Fruit fly (Drosophila melanogaster) whole organism, embryonic: Measurements from ENCODE around the gene CG12123.

Source experiments
- ATbp ChIP-seq: fragments of 200-800 bp; sonication (Bioruptor generic); optimal IDR thresholded peaks from 2 replicates; lab custom pipeline; 2017; ENCODE audit warnings: missing biosample characterization, mild to moderate bottlenecking, missing genetic modification characterization, missing genetic modification reagents
- Bgb ChIP-seq: fragments of 200-800 bp; sonication (Bioruptor generic); IDR thresholded peaks from 2 replicates; pipeline ENCODE4 v1.3.6; 2022; ENCODE audit warnings: missing biosample characterization, missing genetic modification characterization; ENCODE audit not compliant: partially characterized antibody
- Bteb2 ChIP-seq: fragments of 200-800 bp; sonication (Bioruptor generic); optimal IDR thresholded peaks from 2 replicates; lab custom pipeline; 2016; ENCODE audit warnings: missing biosample characterization, missing genetic modification characterization
- CG10979 ChIP-seq: fragments of 200-800 bp; sonication (Bioruptor generic); optimal IDR thresholded peaks from 2 replicates; lab custom pipeline; 2018; ENCODE audit warnings: missing biosample characterization, mild to moderate bottlenecking, missing genetic modification characterization, moderate library complexity
- CG11695 ChIP-seq: fragments of 200-800 bp; sonication (Bioruptor generic); IDR thresholded peaks from 3 replicates; pipeline ENCODE4 v1.3.6; 2022; ENCODE audit warnings: missing biosample characterization, missing genetic modification characterization
- CG12299 ChIP-seq: fragments of 200-800 bp; sonication (Bioruptor generic); optimal IDR thresholded peaks from 2 replicates; lab custom pipeline; 2018; ENCODE audit warnings: missing biosample characterization, mild to moderate bottlenecking, missing genetic modification characterization
- CG13894 ChIP-seq: fragments of 200-800 bp; sonication (Bioruptor generic); optimal IDR thresholded peaks from 3 replicates; lab custom pipeline; 2018; ENCODE audit warnings: missing biosample characterization, mild to moderate bottlenecking, missing genetic modification characterization, moderate library complexity
- CG15601 ChIP-seq: fragments of 200-800 bp; sonication (Bioruptor generic); optimal IDR thresholded peaks from 3 replicates; lab custom pipeline; 2019; ENCODE audit warnings: missing biosample characterization, mild to moderate bottlenecking, missing genetic modification characterization, moderate library complexity
- CG16863 ChIP-seq: fragments of 200-800 bp; sonication (Bioruptor generic); optimal IDR thresholded peaks from 3 replicates; lab custom pipeline; 2016; ENCODE audit warnings: missing biosample characterization, missing genetic modification characterization
- CG17568 ChIP-seq: fragments of 200-800 bp; sonication (Bioruptor generic); optimal IDR thresholded peaks from 2 replicates; lab custom pipeline; 2018; ENCODE audit warnings: missing biosample characterization, mild to moderate bottlenecking, missing genetic modification characterization, moderate library complexity
- CG18262 ChIP-seq: fragments of 200-800 bp; optimal IDR thresholded peaks from 3 replicates; lab custom pipeline; 2019; ENCODE audit warnings: missing biosample characterization, mild to moderate bottlenecking, missing genetic modification characterization, moderate library complexity
- CG31365 ChIP-seq: fragments of 200-800 bp; sonication (Bioruptor generic); optimal IDR thresholded peaks from 2 replicates; lab custom pipeline; 2018; ENCODE audit warnings: missing biosample characterization, mild to moderate bottlenecking, missing genetic modification characterization
- CG31388 ChIP-seq: fragments of 200-800 bp; sonication (Bioruptor generic); optimal IDR thresholded peaks from 2 replicates; lab custom pipeline; 2016; ENCODE audit warnings: missing biosample characterization, missing genetic modification characterization
- CG3281 ChIP-seq: fragments of 200-800 bp; sonication (Bioruptor generic); optimal IDR thresholded peaks from 3 replicates; lab custom pipeline; 2017; ENCODE audit warnings: missing biosample characterization, mild to moderate bottlenecking, missing genetic modification characterization
- CG4617 ChIP-seq: fragments of 200-800 bp; sonication (Bioruptor generic); optimal IDR thresholded peaks from 3 replicates; lab custom pipeline; 2016; ENCODE audit warnings: missing biosample characterization, missing genetic modification characterization, borderline replicate concordance
- CG4707 ChIP-seq: fragments of 200-800 bp; sonication (Bioruptor generic); optimal IDR thresholded peaks from 2 replicates; lab custom pipeline; 2018; ENCODE audit warnings: missing biosample characterization, mild to moderate bottlenecking, missing genetic modification characterization, moderate library complexity
- CG5953 ChIP-seq: fragments of 200-800 bp; sonication (Bioruptor generic); IDR thresholded peaks from 2 replicates; pipeline ENCODE4 v1.3.6; 2022; ENCODE audit warnings: missing biosample characterization, missing genetic modification characterization
- CG6765 ChIP-seq: fragments of 200-800 bp; sonication (Bioruptor generic); optimal IDR thresholded peaks from 3 replicates; lab custom pipeline; 2017; ENCODE audit warnings: missing biosample characterization, mild to moderate bottlenecking, missing genetic modification characterization
- CG6791 ChIP-seq: fragments of 200-800 bp; sonication (Bioruptor generic); IDR thresholded peaks from 3 replicates; pipeline ENCODE4 v1.3.6; 2022; ENCODE audit warnings: missing biosample characterization, missing genetic modification characterization; ENCODE audit not compliant: partially characterized antibody
- CG7839 ChIP-seq: fragments of 200-800 bp; sonication (Bioruptor generic); optimal IDR thresholded peaks from 3 replicates; lab custom pipeline; 2018; ENCODE audit warnings: missing biosample characterization, mild to moderate bottlenecking, missing genetic modification characterization, moderate library complexity
- CG9876 ChIP-seq: fragments of 200-800 bp; sonication (Bioruptor generic); optimal IDR thresholded peaks from 2 replicates; lab custom pipeline; 2016; ENCODE audit warnings: missing biosample characterization, missing genetic modification characterization
- Doc3 ChIP-seq: fragments of 200-800 bp; sonication (Bioruptor generic); IDR thresholded peaks from 3 replicates; pipeline ENCODE4 v1.3.6; 2022; ENCODE audit warnings: missing biosample characterization, missing genetic modification characterization; ENCODE audit not compliant: partially characterized antibody
- HLHmδ ChIP-seq: fragments of 200-800 bp; sonication (Bioruptor generic); optimal IDR thresholded peaks from 2 replicates; lab custom pipeline; 2018; ENCODE audit warnings: missing biosample characterization, mild to moderate bottlenecking, missing genetic modification characterization, moderate library complexity
- HmgD ChIP-seq: fragments of 200-800 bp; sonication (Bioruptor generic); optimal IDR thresholded peaks from 3 replicates; lab custom pipeline; 2016; ENCODE audit warnings: missing biosample characterization, missing genetic modification characterization
- Neu2 ChIP-seq: fragments of 200-800 bp; sonication (Bioruptor generic); optimal IDR thresholded peaks from 3 replicates; lab custom pipeline; 2016; ENCODE audit warnings: missing biosample characterization, missing genetic modification characterization, borderline replicate concordance
- PHDP ChIP-seq: fragments of 200-800 bp; sonication (Bioruptor generic); optimal IDR thresholded peaks from 3 replicates; lab custom pipeline; 2018; ENCODE audit warnings: missing biosample characterization, mild to moderate bottlenecking, missing genetic modification characterization, moderate library complexity
- az2 ChIP-seq: fragments of 200-800 bp; sonication (Bioruptor generic); optimal IDR thresholded peaks from 3 replicates; lab custom pipeline; 2016; ENCODE audit warnings: missing biosample characterization, missing genetic modification characterization
- bowl ChIP-seq: fragments of 200-800 bp; sonication (Bioruptor generic); IDR thresholded peaks from 2 replicates; pipeline ENCODE4 v1.3.6; 2022; ENCODE audit warnings: missing biosample characterization, missing genetic modification characterization
- chn ChIP-seq: fragments of 200-800 bp; sonication (Bioruptor generic); optimal IDR thresholded peaks from 2 replicates; lab custom pipeline; 2016; ENCODE audit warnings: missing biosample characterization, missing genetic modification characterization
- corto ChIP-seq: fragments of 200-800 bp; sonication (Bioruptor generic); optimal IDR thresholded peaks from 2 replicates; lab custom pipeline; 2016; ENCODE audit warnings: missing biosample characterization, mild to moderate bottlenecking, missing genetic modification characterization, moderate library complexity
- cwo ChIP-seq: fragments of 200-800 bp; sonication (Bioruptor generic); optimal IDR thresholded peaks from 3 replicates; lab custom pipeline; 2017; ENCODE audit warnings: missing biosample characterization, missing genetic modification characterization, mild to moderate bottlenecking, moderate library complexity, missing genetic modification reagents
- emc ChIP-seq: fragments of 200-800 bp; sonication (Bioruptor generic); optimal IDR thresholded peaks from 2 replicates; lab custom pipeline; 2016; ENCODE audit warnings: missing biosample characterization, missing genetic modification characterization
- esg ChIP-seq: fragments of 200-800 bp; sonication (Bioruptor generic); conservative IDR thresholded peaks from 2 replicates; pipeline ENCODE4 v1.3.6; 2022; ENCODE audit warnings: missing biosample characterization, missing genetic modification characterization
- gro ChIP-seq: fragments of 200-800 bp; sonication (Bioruptor generic); optimal IDR thresholded peaks from 2 replicates; lab custom pipeline; 2016; ENCODE audit warnings: missing biosample characterization, missing genetic modification characterization
- gsb-n ChIP-seq: fragments of 200-800 bp; sonication (Bioruptor generic); optimal IDR thresholded peaks from 3 replicates; lab custom pipeline; 2018; ENCODE audit warnings: missing biosample characterization, mild to moderate bottlenecking, missing genetic modification characterization
- hb ChIP-seq: fragments of 200-800 bp; sonication (Bioruptor generic); IDR thresholded peaks from 3 replicates; pipeline ENCODE4 v1.3.6; 2022; ENCODE audit warnings: missing biosample characterization, missing genetic modification characterization; ENCODE audit not compliant: partially characterized antibody
- kay ChIP-seq: fragments of 200-800 bp; sonication (Bioruptor generic); optimal IDR thresholded peaks from 2 replicates; lab custom pipeline; 2016; ENCODE audit warnings: missing biosample characterization, missing genetic modification characterization
- kni ChIP-seq: fragments of 200-800 bp; sonication (Bioruptor generic); optimal IDR thresholded peaks from 3 replicates; lab custom pipeline; 2017; ENCODE audit warnings: mild to moderate bottlenecking, missing biosample characterization, missing genetic modification reagents, missing genetic modification characterization
- lov ChIP-seq, 2 experiments: fragments of 200-800 bp in 1 of 2; fragments of >200 bp in 1 of 2; sonication (Bioruptor generic) in 1 of 2; IDR thresholded peaks in 1 of 2; optimal IDR thresholded peaks in 1 of 2; 2 replicates in 1 of 2; 3 replicates in 1 of 2; pipeline versions ENCODE4 v1.3.6 to Lab custom; 2017 to 2022; ENCODE audit warnings: missing biosample characterization in 1 of 2, missing genetic modification characterization in 1 of 2
- pan ChIP-seq, 4 experiments: fragments of >200 bp in 3 of 4; fragments of 200-800 bp in 1 of 4; sonication (Bioruptor generic) in 1 of 4; optimal IDR thresholded peaks in 3 of 4; IDR thresholded peaks in 1 of 4; 2 replicates each; pipeline versions ENCODE4 v1.3.6 to Lab custom; 2017 to 2022; ENCODE audit warnings: missing biosample characterization in 2 of 4, missing genetic modification characterization in 2 of 4, mixed read lengths in 1 of 4
- pita ChIP-seq: fragments of 200-800 bp; sonication (Bioruptor generic); optimal IDR thresholded peaks from 2 replicates; lab custom pipeline; 2017; ENCODE audit warnings: missing biosample characterization, mild to moderate bottlenecking, missing genetic modification characterization
- repo ChIP-seq: fragments of 200-800 bp; sonication (Bioruptor generic); optimal IDR thresholded peaks from 2 replicates; lab custom pipeline; 2016; ENCODE audit warnings: missing biosample characterization, missing genetic modification characterization
- sens ChIP-seq: fragments of 200-800 bp; sonication (Bioruptor generic); peaks from one replicate; lab custom pipeline; 2016; ENCODE audit warnings: missing biosample characterization, missing genetic modification characterization
- so ChIP-seq: fragments of 200-800 bp; sonication (Bioruptor generic); IDR thresholded peaks from 3 replicates; pipeline ENCODE4 v1.3.6; 2022; ENCODE audit warnings: missing biosample characterization, missing genetic modification characterization
- vfl ChIP-seq: fragments of 200-800 bp; sonication (Bioruptor generic); optimal IDR thresholded peaks from 2 replicates; lab custom pipeline; 2016; ENCODE audit warnings: missing biosample characterization, missing genetic modification characterization
- vnd ChIP-seq: fragments of 200-800 bp; sonication (Bioruptor generic); IDR thresholded peaks from 3 replicates; pipeline ENCODE4 v1.3.6; 2022; ENCODE audit warnings: missing biosample characterization, missing genetic modification characterization; ENCODE audit not compliant: partially characterized antibody
- vvl ChIP-seq: fragments of 200-800 bp; sonication (Bioruptor generic); IDR thresholded peaks from 2 replicates; pipeline ENCODE4 v1.3.6; 2022; ENCODE audit warnings: missing biosample characterization, missing genetic modification characterization
- yki ChIP-seq: fragments of >200 bp; optimal IDR thresholded peaks from 3 replicates; lab custom pipeline; 2018

The CG12123 gene

dm6 chrX:8420772-8421448 lies 21.2 kb downstream of the CG12123 start (continued):
- no peak for TF ChIP-seq lov (optimal IDR thresholded peaks at IDR 0.05; lab: Kevin White, UChicago)
- no peak for TF ChIP-seq lov (GFP tag; IDR thresholded peaks at IDR 0.05; lab: Robert Waterston, UW)
- no peak for TF ChIP-seq Bteb2
- no peak for TF ChIP-seq CG6791 (GFP tag; lab: Robert Waterston, UW)
- no peak for TF ChIP-seq Doc3 (GFP tag; lab: Robert Waterston, UW)
- no peak for TF ChIP-seq CG11695
- no peak for TF ChIP-seq CG12299
- no peak for TF ChIP-seq vnd (GFP tag; lab: Robert Waterston, UW)
- peak; percentile 40 for TF ChIP-seq HLHmδ (GFP tag; lab: Kevin White, UChicago)
- no peak for TF ChIP-seq CG16863 (GFP tag; lab: Kevin White, UChicago)
- no peak for TF ChIP-seq HmgD (GFP tag; lab: Kevin White, UChicago)
- TF ChIP-seq CG9876 (GFP tag; lab: Kevin White, UChicago) = no peak
- TF ChIP-seq pita = no peak
- no peak for TF ChIP-seq vfl (GFP tag; lab: Kevin White, UChicago)
- TF ChIP-seq gsb-n (tag; lab: Kevin White, UChicago) = no peak
- TF ChIP-seq bowl = no peak
- TF ChIP-seq CG15601 (tag; lab: Kevin White, UChicago) = no peak
- no peak for TF ChIP-seq az2 (GFP tag; lab: Kevin White, UChicago)
- no peak for TF ChIP-seq pan (optimal IDR thresholded peaks at IDR 0.05; lab: Kevin White, UChicago)
- TF ChIP-seq pan (GFP tag; optimal IDR thresholded peaks at IDR 0.05 in 1 of 2, IDR thresholded peaks at IDR 0.05 in 1 of 2) = peak in 1 of 2 experiments; percentile 9
- no peak for TF ChIP-seq kni (GFP tag; lab: Kevin White, UChicago)
- TF ChIP-seq chn (GFP tag; lab: Kevin White, UChicago) = no peak
- TF ChIP-seq PHDP (tag; lab: Kevin White, UChicago) = peak; percentile 13
- TF ChIP-seq vvl (GFP tag; lab: Robert Waterston, UW) = peak; percentile 60; the same call in 1 of the 2 replicates
- TF ChIP-seq CG3281 (GFP tag; lab: Kevin White, UChicago) = no peak
- no peak for TF ChIP-seq gro (GFP tag; lab: Kevin White, UChicago)
- TF ChIP-seq esg (GFP tag; lab: Robert Waterston, UW) = no peak
- TF ChIP-seq CG31365 (tag; lab: Kevin White, UChicago) = peak; percentile 13
- TF ChIP-seq Bgb (GFP tag; lab: Robert Waterston, UW) = no peak
- TF ChIP-seq emc = no peak
- TF ChIP-seq corto (GFP tag; lab: Kevin White, UChicago) = peak; percentile 40
- TF ChIP-seq CG17568 (GFP tag; lab: Kevin White, UChicago) = no peak
- TF ChIP-seq CG10979 = no peak
- TF ChIP-seq CG18262 (tag; lab: Kevin White, UChicago) = no peak
- TF ChIP-seq so (GFP tag; lab: Robert Waterston, UW) = 0 out of 3 replicates have a peak, but pooled peaks have one; percentile 52
- TF ChIP-seq CG7839 = no peak
- TF ChIP-seq CG4617 (GFP tag; lab: Kevin White, UChicago) = no peak
- peak; percentile 9 for TF ChIP-seq cwo (GFP tag; lab: Kevin White, UChicago)
- TF ChIP-seq CG31388 (GFP tag; lab: Kevin White, UChicago) = no peak
- 0 out of 2 replicates have a peak, but pooled peaks have one; percentile 13 for TF ChIP-seq CG5953
- no peak for TF ChIP-seq CG6765 (GFP tag; lab: Kevin White, UChicago)
- no peak for TF ChIP-seq CG13894 (tag; lab: Kevin White, UChicago)
- TF ChIP-seq kay (GFP tag; lab: Kevin White, UChicago) = no peak
- TF ChIP-seq sens (GFP tag; lab: Kevin White, UChicago) = peak; percentile 39
- no peak for TF ChIP-seq hb (GFP tag; lab: Robert Waterston, UW)
- peak; percentile 99 for TF ChIP-seq yki (lab: Kevin White, UChicago)
- TF ChIP-seq CG4707 = no peak
- TF ChIP-seq repo = no peak
- TF ChIP-seq Neu2 (GFP tag; lab: Kevin White, UChicago) = no peak
- TF ChIP-seq ATbp (GFP tag; lab: Kevin White, UChicago) = no peak
